Fruit fly (Drosophila melanogaster): Measurements from ENCODE around the gene CG14050.

CG14050 gene

DNA sequence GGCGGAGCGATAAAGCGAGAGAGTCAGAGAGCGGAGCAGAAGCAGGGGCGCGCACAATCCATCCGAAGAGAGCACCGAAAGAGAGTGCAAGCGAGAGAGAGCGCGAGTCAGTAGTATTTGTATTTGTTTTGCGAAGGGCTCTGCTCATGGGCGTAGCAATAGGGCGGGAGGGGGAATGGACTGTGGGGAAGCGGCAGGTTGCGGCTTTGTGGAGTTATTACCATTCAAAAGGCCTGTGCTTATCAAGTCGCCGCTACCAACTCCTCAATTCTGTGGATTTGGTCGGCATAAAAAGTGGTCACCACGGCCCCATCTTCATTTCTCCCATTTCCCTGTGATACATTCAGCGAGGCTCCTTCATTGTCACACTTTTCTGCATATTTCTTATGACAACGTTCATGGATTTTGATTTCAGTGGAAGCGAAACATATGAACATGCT, 24.9 kb downstream of the CG14050 start (continued):
- no peak for TF ChIP-seq CG8388 (GFP tag; optimal IDR thresholded peaks at IDR 0.05)
- no peak for TF ChIP-seq CG10366 (GFP tag; IDR thresholded peaks at IDR 0.05)
- TF ChIP-seq chm (GFP tag; IDR thresholded peaks at IDR 0.05), result no peak
- TF ChIP-seq CG2889 (GFP tag; IDR thresholded peaks at IDR 0.05), result peak; percentile 43; the same call in 1 of the 3 replicates
- peak; percentile 42 for TF ChIP-seq sug (tag; optimal IDR thresholded peaks at IDR 0.05)
- TF ChIP-seq nerfin-2 (GFP tag; IDR thresholded peaks at IDR 0.05; ENCODE audit: partially characterized antibody), result no peak
- peak; percentile 11 for TF ChIP-seq oc (tag; optimal IDR thresholded peaks at IDR 0.05)
- peak; percentile 1 for TF ChIP-seq CG6813 (GFP tag; optimal IDR thresholded peaks at IDR 0.05)
- peak; percentile 18; the same call in 1 of the 2 replicates for TF ChIP-seq CG11085 (GFP tag; IDR thresholded peaks at IDR 0.05)
- TF ChIP-seq CG12219 (GFP tag; optimal IDR thresholded peaks at IDR 0.05), result peak; percentile 16
- 0 out of 3 replicates have a peak, but pooled peaks have one; percentile 27 for TF ChIP-seq CG6175 (GFP tag; IDR thresholded peaks at IDR 0.05)
- no peak for TF ChIP-seq CG32767 (GFP tag; IDR thresholded peaks at IDR 0.05)
- TF ChIP-seq run (tag; optimal IDR thresholded peaks at IDR 0.05), result peak; percentile 1
- TF ChIP-seq CG32532 (GFP tag; IDR thresholded peaks at IDR 0.05), result peak; percentile 65
- no peak for TF ChIP-seq CG12236 (GFP tag; optimal IDR thresholded peaks at IDR 0.05)
- peak; percentile 66 for TF ChIP-seq HHEX (GFP tag; optimal IDR thresholded peaks at IDR 0.05)
- TF ChIP-seq D19A (tag; optimal IDR thresholded peaks at IDR 0.05), result no peak
- TF ChIP-seq CG3726 (GFP tag; IDR thresholded peaks at IDR 0.05), result no peak
- no peak for TF ChIP-seq CG9437 (GFP tag; optimal IDR thresholded peaks at IDR 0.05)
- peak; percentile 15 for TF ChIP-seq CG7928 (GFP tag; optimal IDR thresholded peaks at IDR 0.05)
- TF ChIP-seq CG8924 (tag; optimal IDR thresholded peaks at IDR 0.05), result peak; percentile 44
- TF ChIP-seq Hr51 (GFP tag; optimal IDR thresholded peaks at IDR 0.05), result peak in 1 of 2 experiments; percentile 55
- TF ChIP-seq Dip3 (GFP tag; optimal IDR thresholded peaks at IDR 0.05), result no peak
- 0 out of 2 replicates have a peak, but pooled peaks have one; percentile 12 for TF ChIP-seq ranshi (GFP tag; IDR thresholded peaks at IDR 0.05)
- peak; percentile 4 for TF ChIP-seq NfI (GFP tag; optimal IDR thresholded peaks at IDR 0.05)
- TF ChIP-seq ems (GFP tag; optimal IDR thresholded peaks at IDR 0.05), result no peak
- TF ChIP-seq danr (GFP tag; IDR thresholded peaks at IDR 0.05), result no peak
- no peak for TF ChIP-seq CG16813 (GFP tag; IDR thresholded peaks at IDR 0.05; ENCODE audit: partially characterized antibody)
- TF ChIP-seq fd96Cb (tag; optimal IDR thresholded peaks at IDR 0.05), result peak; percentile 27
- peak; percentile 23 for TF ChIP-seq az2 (GFP tag; optimal IDR thresholded peaks at IDR 0.05)
- no peak for TF ChIP-seq Dad (GFP tag; optimal IDR thresholded peaks at IDR 0.05)
- TF ChIP-seq mam (GFP tag; optimal IDR thresholded peaks at IDR 0.05), result peak; percentile 38
- no peak for TF ChIP-seq hkb (optimal IDR thresholded peaks at IDR 0.05)
- TF ChIP-seq hkb (GFP tag; IDR thresholded peaks at IDR 0.05), result peak; percentile 6; the same call in 1 of the 2 replicates
- no peak for TF ChIP-seq mirr (GFP tag; optimal IDR thresholded peaks at IDR 0.05)
- peak; percentile 57; the same call in 1 of the 2 replicates for TF ChIP-seq al (GFP tag; IDR thresholded peaks at IDR 0.05)
- peak; percentile 34 for TF ChIP-seq CG4328 (GFP tag; optimal IDR thresholded peaks at IDR 0.05)
- TF ChIP-seq dpn (GFP tag; optimal IDR thresholded peaks at IDR 0.05), result peak in 1 of 2 experiments; percentile 18
- peak; percentile 31 for TF ChIP-seq zf30C (GFP tag; optimal IDR thresholded peaks at IDR 0.05)
- TF ChIP-seq CG11456 (GFP tag; IDR thresholded peaks at IDR 0.05), result 0 out of 3 replicates have a peak, but pooled peaks have one; percentile 12
- TF ChIP-seq CG3163 (GFP tag; optimal IDR thresholded peaks at IDR 0.05), result peak; percentile 83
- peak; percentile 22 for TF ChIP-seq Sox102F (GFP tag; optimal IDR thresholded peaks at IDR 0.05)
- peak; percentile 53 for TF ChIP-seq Fer3 (tag; optimal IDR thresholded peaks at IDR 0.05)
- no peak for TF ChIP-seq jigr1 (GFP tag; IDR thresholded peaks at IDR 0.05)
- peak; percentile 54 for TF ChIP-seq HmgZ (tag; optimal IDR thresholded peaks at IDR 0.05)
- TF ChIP-seq repo (GFP tag; optimal IDR thresholded peaks at IDR 0.05), result no peak
- no peak for TF ChIP-seq CG6791 (GFP tag; IDR thresholded peaks at IDR 0.05; ENCODE audit: partially characterized antibody)
- peak; percentile 51 for TF ChIP-seq CG15269 (tag; optimal IDR thresholded peaks at IDR 0.05)
- TF ChIP-seq bsh (GFP tag; optimal IDR thresholded peaks at IDR 0.05), result peak in 1 of 2 experiments; percentile 38
- no peak for TF ChIP-seq CG14050 (GFP tag; IDR thresholded peaks at IDR 0.05)
